Worm (Caenorhabditis elegans): ENCODE measurements around the gene slc-46A.

- TF ChIP-seq ztf-29 (GFP tag; IDR thresholded peaks at IDR 0.05) (no peak), klf-2 (GFP tag; conservative IDR thresholded peaks at IDR 0.05) (no peak), cog-1 (tag; optimal IDR thresholded peaks at IDR 0.05) (no peak)
Measured at ce11 chrIV:5294467-5294866, 24.6 kb upstream of the slc-46A start.

Data from whole organism, midembryonic.